Worm (Caenorhabditis elegans) whole organism, L1 larva: ENCODE results near the gene R01H2.1.

Experiments used
- C16A3.4 ChIP-seq: fragments of 150-350 bp; optimal IDR thresholded peaks from 2 replicates; lab custom pipeline; 2014; ENCODE audit warnings: missing biosample characterization, missing genetic modification characterization
- nhr-77 ChIP-seq: fragments of 150-350 bp; optimal IDR thresholded peaks from 2 replicates; lab custom pipeline; 2014; ENCODE audit warnings: missing biosample characterization, missing genetic modification characterization

- TF ChIP-seq C16A3.4: peak; percentile 45
- TF ChIP-seq nhr-77: no peak
Observed at ce11 chrIII:7030044-7030804, 32.5 kb upstream of the R01H2.1 start.
